Worm (Caenorhabditis elegans) whole organism, L3 larva: ENCODE data around the gene T28A11.4.

Experiments
- R02D3.7 ChIP-seq: fragments of 150-350 bp; optimal IDR thresholded peaks from 2 replicates; lab custom pipeline; 2014; ENCODE audit warnings: missing biosample characterization, missing genetic modification characterization
- ZK546.5 ChIP-seq: sonication (generic microtip); optimal IDR thresholded peaks from 2 replicates; lab custom pipeline; 2017; ENCODE audit warnings: missing biosample characterization, missing genetic modification characterization
- ceh-16 ChIP-seq: sonication (generic microtip); optimal IDR thresholded peaks from 2 replicates; lab custom pipeline; 2017; ENCODE audit warnings: missing biosample characterization, missing genetic modification characterization
- ceh-28 ChIP-seq: fragments of 150-350 bp; optimal IDR thresholded peaks from 2 replicates; lab custom pipeline; 2014; ENCODE audit warnings: missing biosample characterization, missing genetic modification reagents, missing genetic modification characterization
- ceh-9 ChIP-seq: sonication (generic microtip); optimal IDR thresholded peaks from 2 replicates; lab custom pipeline; 2018; ENCODE audit warnings: missing biosample characterization, missing genetic modification characterization
- daf-12 ChIP-seq: fragments of 150-350 bp; optimal IDR thresholded peaks from 2 replicates; lab custom pipeline; 2014; ENCODE audit warnings: missing biosample characterization, missing genetic modification reagents, missing genetic modification characterization
- egl-27 ChIP-seq: sonication (generic microtip); optimal IDR thresholded peaks from 4 replicates; lab custom pipeline; 2017; ENCODE audit warnings: missing biosample characterization, missing genetic modification reagents, missing genetic modification characterization
- elt-1 ChIP-seq: fragments of 150-350 bp; optimal IDR thresholded peaks from 2 replicates; lab custom pipeline; 2014; ENCODE audit warnings: missing biosample characterization, missing genetic modification characterization
- elt-3 ChIP-seq, 3 experiments: fragments of 150-350 bp in 1 of 3; sonication (generic microtip) in 2 of 3; optimal IDR thresholded peaks; 2 replicates in 2 of 3; 4 replicates in 1 of 3; lab custom pipeline; 2014 to 2017; ENCODE audit warnings: missing biosample characterization in 3 of 3, missing genetic modification characterization in 3 of 3
- eor-1 ChIP-seq, 2 experiments: fragments of 150-350 bp; optimal IDR thresholded peaks; 2 replicates each; lab custom pipeline; 2014 to 2018; ENCODE audit warnings: missing biosample characterization in 2 of 2, missing genetic modification characterization in 2 of 2
- fkh-10 ChIP-seq: sonication (generic microtip); optimal IDR thresholded peaks from 2 replicates; lab custom pipeline; 2017; ENCODE audit warnings: missing biosample characterization, missing genetic modification reagents, missing genetic modification characterization
- fkh-2 ChIP-seq: fragments of 150-350 bp; optimal IDR thresholded peaks from 2 replicates; lab custom pipeline; 2014; ENCODE audit warnings: missing biosample characterization, missing genetic modification reagents, missing genetic modification characterization
- hmg-11 ChIP-seq: sonication (generic microtip); optimal IDR thresholded peaks from 2 replicates; lab custom pipeline; 2016; ENCODE audit warnings: missing genetic modification characterization, missing compliant biosample characterization
- jun-1 ChIP-seq: fragments of 150-350 bp; optimal IDR thresholded peaks from 2 replicates; lab custom pipeline; 2014; ENCODE audit warnings: missing biosample characterization, missing genetic modification reagents, missing genetic modification characterization
- lin-15B ChIP-seq: fragments of 150-350 bp; optimal IDR thresholded peaks from 2 replicates; lab custom pipeline; 2014; ENCODE audit warnings: missing biosample characterization, missing genetic modification characterization
- lin-39 ChIP-seq: fragments of 150-350 bp; optimal IDR thresholded peaks from 2 replicates; lab custom pipeline; 2018; ENCODE audit warnings: missing biosample characterization, missing genetic modification reagents, missing genetic modification characterization
- lsy-12 ChIP-seq: sonication (generic microtip); optimal IDR thresholded peaks from 2 replicates; lab custom pipeline; 2016; ENCODE audit warnings: mild to moderate bottlenecking, missing genetic modification characterization, missing compliant biosample characterization
- mdl-1 ChIP-seq: fragments of 150-350 bp; optimal IDR thresholded peaks from 2 replicates; lab custom pipeline; 2014; ENCODE audit warnings: missing biosample characterization, missing genetic modification characterization
- nfya-1 ChIP-seq: sonication (generic microtip); optimal IDR thresholded peaks from 2 replicates; lab custom pipeline; 2017; ENCODE audit warnings: missing genetic modification characterization, mild to moderate bottlenecking, missing compliant biosample characterization, antibody characterized with exemption, moderate library complexity; ENCODE audit not compliant: insufficient read depth
- nhr-12 ChIP-seq: fragments of 150-350 bp; optimal IDR thresholded peaks from 2 replicates; lab custom pipeline; 2014; ENCODE audit warnings: missing biosample characterization, missing genetic modification characterization
- nhr-237 ChIP-seq: fragments of 150-350 bp; optimal IDR thresholded peaks from 2 replicates; lab custom pipeline; 2014; ENCODE audit warnings: missing biosample characterization, missing genetic modification characterization
- nhr-25 ChIP-seq: sonication (generic microtip); optimal IDR thresholded peaks from 2 replicates; lab custom pipeline; 2017; ENCODE audit warnings: missing biosample characterization, missing genetic modification characterization
- nhr-28 ChIP-seq: fragments of 150-350 bp; optimal IDR thresholded peaks from 2 replicates; lab custom pipeline; 2014; ENCODE audit warnings: missing biosample characterization, missing genetic modification characterization
- nhr-43 ChIP-seq: sonication (generic microtip); optimal IDR thresholded peaks from 2 replicates; lab custom pipeline; 2016; ENCODE audit warnings: mild to moderate bottlenecking, missing genetic modification characterization, missing compliant biosample characterization; ENCODE audit not compliant: poor library complexity, severe bottlenecking
- nhr-67 ChIP-seq: fragments of 150-350 bp; optimal IDR thresholded peaks from 2 replicates; lab custom pipeline; 2014; ENCODE audit warnings: missing biosample characterization, missing genetic modification characterization
- pqm-1 ChIP-seq: fragments of 150-350 bp; optimal IDR thresholded peaks from 2 replicates; lab custom pipeline; 2017; ENCODE audit warnings: missing biosample characterization, missing genetic modification characterization, inconsistent platforms
- skn-1 ChIP-seq: fragments of 150-350 bp; optimal IDR thresholded peaks from 2 replicates; lab custom pipeline; 2014; ENCODE audit warnings: missing biosample characterization, missing genetic modification characterization
- snpc-4 ChIP-seq: fragments of 150-350 bp; optimal IDR thresholded peaks from 2 replicates; lab custom pipeline; 2014; ENCODE audit warnings: missing biosample characterization, missing genetic modification characterization
- tbx-2 ChIP-seq: sonication (generic microtip); optimal IDR thresholded peaks from 2 replicates; lab custom pipeline; 2016; ENCODE audit warnings: mild to moderate bottlenecking, missing genetic modification characterization, missing compliant biosample characterization
- unc-39 ChIP-seq: sonication (generic microtip); optimal IDR thresholded peaks from 4 replicates; lab custom pipeline; 2017; ENCODE audit warnings: missing biosample characterization, missing genetic modification characterization
- unc-62 ChIP-seq: fragments of 150-350 bp; sonication (generic microtip); optimal IDR thresholded peaks from 4 replicates; lab custom pipeline; 2014; ENCODE audit warnings: missing biosample characterization, missing genetic modification reagents, missing genetic modification characterization
- zag-1 ChIP-seq: fragments of 150-350 bp; optimal IDR thresholded peaks from 2 replicates; lab custom pipeline; 2014; ENCODE audit warnings: missing biosample characterization, missing genetic modification characterization
- ztf-11 ChIP-seq: fragments of 150-350 bp; optimal IDR thresholded peaks from 2 replicates; lab custom pipeline; 2014; ENCODE audit warnings: missing biosample characterization, missing genetic modification characterization
- ztf-4 ChIP-seq: fragments of 150-350 bp; optimal IDR thresholded peaks from 2 replicates; lab custom pipeline; 2014; ENCODE audit warnings: missing biosample characterization, missing genetic modification characterization

The T28A11.4 gene

ce11 chrV:3287330-3287729, 13.5 kb downstream of the T28A11.4 start, which contains the start of gene F35F10.7:
Gene F35F10.7 (minus strand): TSS chrV:3287430.
- TF ChIP-seq ceh-16 (tag; lab: Kevin White, UChicago) (no peak), daf-12 (tag; lab: Kevin White, UChicago) (no peak), nhr-25 (tag; lab: Kevin White, UChicago) (no peak), snpc-4 (tag; lab: Kevin White, UChicago) (no peak), nhr-237 (tag; lab: Kevin White, UChicago) (no peak), ztf-11 (no peak), egl-27 (tag; lab: Kevin White, UChicago) (no peak), skn-1 (tag; lab: Kevin White, UChicago) (no peak), fkh-10 (GFP tag; lab: Kevin White, UChicago) (no peak), lin-15B (tag; lab: Kevin White, UChicago) (no peak), ZK546.5 (tag; lab: Kevin White, UChicago) (no peak), mdl-1 (tag; lab: Kevin White, UChicago) (no peak), jun-1 (no peak), unc-62 (no peak)

- TF ChIP-seq ceh-9 (no peak), unc-62 (no peak), skn-1 (tag; lab: Kevin White, UChicago) (no peak), pqm-1 (tag; lab: Kevin White, UChicago) (no peak), jun-1 (no peak), nhr-25 (tag; lab: Kevin White, UChicago) (no peak), unc-39 (no peak), hmg-11 (tag; lab: Kevin White, UChicago) (no peak), nhr-237 (tag; lab: Kevin White, UChicago) (no peak), fkh-10 (GFP tag; lab: Kevin White, UChicago) (no peak), nhr-28 (tag; lab: Kevin White, UChicago) (no peak), ceh-28 (tag; lab: Kevin White, UChicago) (no peak), zag-1 (tag; lab: Kevin White, UChicago) (no peak), R02D3.7 (tag; lab: Kevin White, UChicago) (no peak)
Observed at ce11 chrV:3288134-3288533, 14.3 kb downstream of the T28A11.4 start.

DNA sequence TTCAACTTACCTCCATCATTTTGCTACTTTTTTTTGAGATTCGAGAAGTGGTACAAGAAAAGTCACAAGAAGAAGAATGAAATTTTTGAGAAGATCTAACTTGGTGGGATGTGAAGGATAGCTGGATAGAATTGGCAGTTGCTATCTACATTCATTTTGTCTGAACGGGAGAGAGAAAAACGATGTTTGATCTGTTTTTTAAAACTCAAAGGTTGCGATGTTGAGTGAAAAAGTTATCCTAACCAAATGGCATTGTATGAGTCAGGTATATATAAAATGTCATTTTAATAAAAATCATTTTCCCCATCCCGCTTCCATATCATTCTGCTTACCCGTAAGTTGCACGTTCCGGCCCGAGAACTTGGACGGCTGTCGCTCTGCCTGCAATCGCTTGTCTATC, 15.4 kb downstream of the T28A11.4 start, which contains the start of gene F35F10.6:
Gene F35F10.6 (minus strand): TSS at position 101 of the 400 bp plus-strand sequence.
- no peak for TF ChIP-seq nhr-237 (tag; lab: Kevin White, UChicago)
- TF ChIP-seq lin-39 (tag; lab: Kevin White, UChicago): no peak
- TF ChIP-seq fkh-2 (tag; lab: Kevin White, UChicago): no peak

- no peak for TF ChIP-seq lsy-12 (tag; lab: Kevin White, UChicago)
- TF ChIP-seq nhr-12: no peak
Observed at ce11 chrV:3295368-3295767, 21.5 kb downstream of the T28A11.4 start.

DNA sequence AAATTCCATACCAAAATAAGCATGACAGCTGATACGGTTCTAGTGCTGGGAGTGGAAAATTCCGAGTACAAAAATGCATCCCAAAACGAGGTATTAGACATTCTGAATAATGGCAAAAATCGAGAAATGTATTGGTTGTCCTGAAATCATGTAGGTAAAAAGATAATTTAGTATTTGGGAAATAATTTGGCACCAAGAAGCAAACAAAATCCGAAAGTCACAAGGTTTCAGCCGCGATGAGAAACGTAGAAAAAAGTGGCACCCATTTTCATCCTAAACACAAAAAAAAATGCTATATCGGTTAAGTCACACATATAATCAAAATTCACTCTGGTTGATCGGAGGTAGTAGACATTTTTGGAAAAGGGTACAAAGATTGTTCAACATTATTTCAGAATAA, 23.9 kb downstream of the T28A11.4 start, which contains the start of gene srx-122:
Gene srx-122 (minus strand): TSS at position 101 of the 400 bp plus-strand sequence.
- no peak for TF ChIP-seq elt-3 (tag; optimal IDR thresholded peaks at IDR 0.05; lab: Kevin White, UChicago)
- TF ChIP-seq pqm-1 (tag; lab: Kevin White, UChicago): no peak
- no peak for TF ChIP-seq skn-1 (tag; lab: Kevin White, UChicago)
- TF ChIP-seq egl-27 (tag; lab: Kevin White, UChicago): no peak
- TF ChIP-seq elt-1 (tag; lab: Kevin White, UChicago): no peak
- TF ChIP-seq ztf-4: no peak
- TF ChIP-seq lsy-12 (tag; lab: Kevin White, UChicago): no peak
- TF ChIP-seq nhr-25 (tag; lab: Kevin White, UChicago): no peak
- no peak for TF ChIP-seq ceh-9
- no peak for TF ChIP-seq tbx-2 (tag; lab: Kevin White, UChicago)
- no peak for TF ChIP-seq mdl-1 (tag; lab: Kevin White, UChicago)
- TF ChIP-seq nhr-28 (tag; lab: Kevin White, UChicago): no peak
- TF ChIP-seq nfya-1: no peak
- no peak for TF ChIP-seq nhr-67
- no peak for TF ChIP-seq eor-1 (tag; optimal IDR thresholded peaks at IDR 0.05; lab: Kevin White, UChicago)
- no peak for TF ChIP-seq nhr-43 (tag; lab: Kevin White, UChicago)
- TF ChIP-seq daf-12 (tag; lab: Kevin White, UChicago): no peak
- no peak for TF ChIP-seq ztf-11
